Worm (Caenorhabditis elegans) whole organism, L4/young adult: ENCODE data around the gene ttc-7.

Experiments used
- W03F9.2 ChIP-seq: fragments of 150-350 bp; optimal IDR thresholded peaks from 2 replicates; lab custom pipeline; 2014; ENCODE audit warnings: missing biosample characterization, missing genetic modification characterization
- dao-5 ChIP-seq: sonication (generic microtip); optimal IDR thresholded peaks from 2 replicates; lab custom pipeline; 2016; ENCODE audit warnings: missing genotype, missing genetic modification characterization, moderate library complexity, missing compliant biosample characterization
- him-1 ChIP-seq: sonication (generic microtip); optimal IDR thresholded peaks from 2 replicates; lab custom pipeline; 2016; ENCODE audit warnings: missing genotype, missing genetic modification reagents, missing genetic modification characterization, missing compliant biosample characterization

Gene ttc-7

ce11 chrIII:1876267-1876865 is 16.1 kb downstream of the ttc-7 start:
- no peak for TF ChIP-seq him-1
- TF ChIP-seq dao-5 (tag; lab: Kevin White, UChicago) = no peak
- TF ChIP-seq W03F9.2 (tag; lab: Kevin White, UChicago) = no peak

- TF ChIP-seq dao-5 (tag; lab: Kevin White, UChicago) (no peak), W03F9.2 (tag; lab: Kevin White, UChicago) (no peak), him-1 (no peak)
Measured at ce11 chrIII:1877189-1877588, 17.0 kb downstream of the ttc-7 start.

- TF ChIP-seq dao-5 (tag; lab: Kevin White, UChicago) (no peak), W03F9.2 (tag; lab: Kevin White, UChicago) (no peak), him-1 (no peak)
Measured at ce11 chrIII:1878065-1878464, 17.8 kb downstream of the ttc-7 start, which contains the start of gene smi-1. Gene smi-1 (plus strand): TSS chrIII:1878365.

- TF ChIP-seq W03F9.2 (tag; lab: Kevin White, UChicago) (no peak), him-1 (no peak), dao-5 (tag; lab: Kevin White, UChicago) (no peak)
Measured at ce11 chrIII:1878918-1879317, 18.7 kb downstream of the ttc-7 start.

- TF ChIP-seq him-1 (no peak), dao-5 (tag; lab: Kevin White, UChicago) (no peak), W03F9.2 (tag; lab: Kevin White, UChicago) (no peak)
Measured at ce11 chrIII:1880221-1880620, 20.0 kb downstream of the ttc-7 start.

- TF ChIP-seq him-1 (no peak), W03F9.2 (tag; lab: Kevin White, UChicago) (no peak), dao-5 (tag; lab: Kevin White, UChicago) (no peak)
Measured at ce11 chrIII:1882678-1883077, 22.4 kb downstream of the ttc-7 start.

- TF ChIP-seq dao-5 (tag; lab: Kevin White, UChicago) (no peak), him-1 (no peak), W03F9.2 (tag; lab: Kevin White, UChicago) (no peak)
Measured at ce11 chrIII:1886914-1887313, 26.7 kb downstream of the ttc-7 start.

- TF ChIP-seq dao-5 (tag; lab: Kevin White, UChicago) (no peak), W03F9.2 (tag; lab: Kevin White, UChicago) (no peak), him-1 (no peak)
Measured at ce11 chrIII:1887354-1887753, 27.1 kb downstream of the ttc-7 start, which contains the start of gene B0524.3. Gene B0524.3 (plus strand): TSS chrIII:1887654.

- no peak for TF ChIP-seq him-1
- TF ChIP-seq dao-5 (tag; lab: Kevin White, UChicago) = no peak
- TF ChIP-seq W03F9.2 (tag; lab: Kevin White, UChicago) = no peak
Measured at ce11 chrIII:1893405-1893804, 33.2 kb downstream of the ttc-7 start.

ce11 chrIII:1893851-1894250 is 33.6 kb downstream of the ttc-7 start, which contains the start of the genes B0524.5 and B0524.2:
Gene B0524.5 (minus strand): TSS chrIII:1893890.
Gene B0524.2 (plus strand): TSS chrIII:1894057.
- TF ChIP-seq dao-5 (tag; lab: Kevin White, UChicago) = no peak
- TF ChIP-seq him-1 = no peak
- TF ChIP-seq W03F9.2 (tag; lab: Kevin White, UChicago) = no peak

ce11 chrIII:1903966-1904365 is 43.7 kb downstream of the ttc-7 start:
- TF ChIP-seq him-1 (no peak), W03F9.2 (tag; lab: Kevin White, UChicago) (no peak)

- TF ChIP-seq W03F9.2 (tag; lab: Kevin White, UChicago) (peak; percentile 86), dao-5 (tag; lab: Kevin White, UChicago) (no peak)
Measured at ce11 chrIII:1905589-1905988, 45.4 kb downstream of the ttc-7 start, which contains the start of the genes B0524.6 and pqn-41. Gene B0524.6 (minus strand): TSS chrIII:1905640. Gene pqn-41 (plus strand): TSS chrIII:1905958.

ce11 chrIII:1918311-1918932 is 58.2 kb downstream of the ttc-7 start:
- TF ChIP-seq him-1 = no peak
- no peak for TF ChIP-seq W03F9.2 (tag; lab: Kevin White, UChicago)
- TF ChIP-seq dao-5 (tag; lab: Kevin White, UChicago) = no peak

- TF ChIP-seq dao-5 (tag; lab: Kevin White, UChicago) (peak; percentile 47), him-1 (peak; percentile 97), W03F9.2 (tag; lab: Kevin White, UChicago) (peak; percentile 65)
Measured at ce11 chrIII:1921136-1921680, 61.0 kb downstream of the ttc-7 start.
